In genomic region chr2L:10260750-10261493, dm6 we compare ENCODE assay signal across 1 fruit fly cellular context.
TF ChIP-seq lines count a peak whose summit lies in the region.

Pten (minus strand) TSS chr2L:10261049.

TF ChIP-seq in whole organism, embryonic, 481 proteins besides CTCF, POLR2A, EP300 and RAD21 (continued from another document and continues in another):
- TF ChIP-seq Nf-YC (tag; optimal IDR thresholded peaks at IDR 0.05; lab: Kevin White, UChicago) (peak; percentile 54), rib (GFP tag; IDR thresholded peaks at IDR 0.05; lab: Robert Waterston, UW) (no peak), CG12236 (GFP tag; optimal IDR thresholded peaks at IDR 0.05; lab: Kevin White, UChicago) (no peak), Ssrp (tag; optimal IDR thresholded peaks at IDR 0.05; lab: Kevin White, UChicago) (peak; percentile 71), CG17802 (tag; optimal IDR thresholded peaks at IDR 0.05; lab: Kevin White, UChicago) (peak; percentile 28), CG2129 (GFP tag; IDR thresholded peaks at IDR 0.05; lab: Robert Waterston, UW; ENCODE audit: partially characterized antibody) (peak; percentile 73), CG14050 (GFP tag; IDR thresholded peaks at IDR 0.05; lab: Robert Waterston, UW) (peak; percentile 43; the same call in 2 of the 3 replicates), inv (GFP tag; IDR thresholded peaks at IDR 0.05; lab: Robert Waterston, UW; ENCODE audit: partially characterized antibody) (peak; percentile 83), sug (tag; optimal IDR thresholded peaks at IDR 0.05; lab: Kevin White, UChicago) (peak; percentile 57), CG2116 (GFP tag; optimal IDR thresholded peaks at IDR 0.05; lab: Kevin White, UChicago) (peak; percentile 77), crc (GFP tag; optimal IDR thresholded peaks at IDR 0.05; lab: Kevin White, UChicago) (peak; percentile 46), CG6272 (GFP tag; IDR thresholded peaks at IDR 0.05; lab: Robert Waterston, UW) (no peak), Med (GFP tag; lab: Kevin White, UChicago) (peak; percentile 94), CG14710 (tag; optimal IDR thresholded peaks at IDR 0.05; lab: Kevin White, UChicago) (peak; percentile 90), CG18476 (GFP tag; optimal IDR thresholded peaks at IDR 0.05; lab: Kevin White, UChicago) (peak; percentile 68), CG7372 (GFP tag; IDR thresholded peaks at IDR 0.05; lab: Robert Waterston, UW) (peak; percentile 47; the same call in 1 of the 2 replicates), CG34376 (GFP tag; optimal IDR thresholded peaks at IDR 0.05; lab: Kevin White, UChicago) (peak; percentile 35), HLHmδ (GFP tag; optimal IDR thresholded peaks at IDR 0.05; lab: Kevin White, UChicago) (no peak), Hey (tag; optimal IDR thresholded peaks at IDR 0.05; lab: Kevin White, UChicago) (no peak), row (GFP tag; IDR thresholded peaks at IDR 0.05; lab: Robert Waterston, UW) (peak; percentile 87), CG18599 (GFP tag; optimal IDR thresholded peaks at IDR 0.05; lab: Kevin White, UChicago) (no peak), bbx (GFP tag; IDR thresholded peaks at IDR 0.05; lab: Robert Waterston, UW; ENCODE audit: partially characterized antibody) (peak; percentile 89), CG16813 (GFP tag; IDR thresholded peaks at IDR 0.05; lab: Robert Waterston, UW; ENCODE audit: partially characterized antibody) (peak; percentile 92), CG15011 (GFP tag; optimal IDR thresholded peaks at IDR 0.05; lab: Kevin White, UChicago) (no peak), CG15696 (tag; optimal IDR thresholded peaks at IDR 0.05; lab: Kevin White, UChicago) (peak; percentile 63), CG7357 (GFP tag; IDR thresholded peaks at IDR 0.05; lab: Robert Waterston, UW) (no peak; the same call in 2 of the 3 replicates), kah (GFP tag; optimal IDR thresholded peaks at IDR 0.05; lab: Kevin White, UChicago) (peak; percentile 83), gce (GFP tag; IDR thresholded peaks at IDR 0.05; lab: Robert Waterston, UW) (no peak), Bgb (GFP tag; IDR thresholded peaks at IDR 0.05; lab: Robert Waterston, UW; ENCODE audit: partially characterized antibody) (peak; percentile 91), sr (GFP tag; IDR thresholded peaks at IDR 0.05; lab: Robert Waterston, UW) (no peak), so (GFP tag; IDR thresholded peaks at IDR 0.05; lab: Robert Waterston, UW) (no peak), ewg (GFP tag; optimal IDR thresholded peaks at IDR 0.05; lab: Kevin White, UChicago) (no peak), CG1529 (GFP tag; optimal IDR thresholded peaks at IDR 0.05; lab: Kevin White, UChicago) (peak; percentile 5), vvl (GFP tag; IDR thresholded peaks at IDR 0.05; lab: Robert Waterston, UW) (peak; percentile 58; the same call in 1 of the 2 replicates), salm (tag; optimal IDR thresholded peaks at IDR 0.05; lab: Kevin White, UChicago) (no peak), CG13775 (GFP tag; optimal IDR thresholded peaks at IDR 0.05; lab: Kevin White, UChicago) (peak; percentile 83), CG11504 (tag; optimal IDR thresholded peaks at IDR 0.05; lab: Kevin White, UChicago) (no peak), wor (GFP tag; IDR thresholded peaks at IDR 0.05; lab: Robert Waterston, UW) (no peak), CG33213 (GFP tag; optimal IDR thresholded peaks at IDR 0.05; lab: Kevin White, UChicago) (peak; percentile 57), CG14965 (GFP tag; optimal IDR thresholded peaks at IDR 0.05; lab: Kevin White, UChicago; ENCODE audit: borderline replicate concordance) (no peak), luna (GFP tag; optimal IDR thresholded peaks at IDR 0.05; lab: Kevin White, UChicago) (peak; percentile 45), Atf-2 (GFP tag; optimal IDR thresholded peaks at IDR 0.05; lab: Kevin White, UChicago) (peak; percentile 52), CG18619 (GFP tag; optimal IDR thresholded peaks at IDR 0.05; lab: Kevin White, UChicago) (no peak), gcm2 (GFP tag; optimal IDR thresholded peaks at IDR 0.05; lab: Kevin White, UChicago) (no peak), C15 (GFP tag; IDR thresholded peaks at IDR 0.05; lab: Robert Waterston, UW) (0 out of 3 replicates have a peak, but pooled peaks have one; percentile 33), vnd (GFP tag; IDR thresholded peaks at IDR 0.05; lab: Robert Waterston, UW; ENCODE audit: partially characterized antibody) (peak; percentile 85), corto (GFP tag; optimal IDR thresholded peaks at IDR 0.05; lab: Kevin White, UChicago) (peak; percentile 12), Hr51 (GFP tag; optimal IDR thresholded peaks at IDR 0.05; lab: Kevin White, UChicago) (peak in 1 of 2 experiments; percentile 46), CG8388 (GFP tag; optimal IDR thresholded peaks at IDR 0.05; lab: Kevin White, UChicago) (peak; percentile 66), Dref (GFP tag; IDR thresholded peaks at IDR 0.05; lab: Robert Waterston, UW) (peak; percentile 97), CG4360 (GFP tag; IDR thresholded peaks at IDR 0.05; lab: Robert Waterston, UW) (peak; percentile 51; the same call in 1 of the 2 replicates), CG9817 (tag; optimal IDR thresholded peaks at IDR 0.05; lab: Kevin White, UChicago) (no peak), mld (GFP tag; IDR thresholded peaks at IDR 0.05; lab: Robert Waterston, UW; ENCODE audit: partially characterized antibody) (peak; percentile 80; the same call in 2 of the 3 replicates), CG11560 (tag; IDR thresholded peaks at IDR 0.05; lab: Robert Waterston, UW) (peak; percentile 92; the same call in 2 of the 3 replicates), lab (GFP tag; optimal IDR thresholded peaks at IDR 0.05; lab: Kevin White, UChicago) (no peak), CG31441 (GFP tag; IDR thresholded peaks at IDR 0.05; lab: Robert Waterston, UW) (no peak), CHES-1-like (GFP tag; optimal IDR thresholded peaks at IDR 0.05; lab: Kevin White, UChicago) (peak; percentile 29), CG1792 (GFP tag; optimal IDR thresholded peaks at IDR 0.05; lab: Kevin White, UChicago) (peak; percentile 58), trem (tag; optimal IDR thresholded peaks at IDR 0.05; lab: Kevin White, UChicago) (peak; percentile 61), slbo (GFP tag; IDR thresholded peaks at IDR 0.05; lab: Robert Waterston, UW) (peak; percentile 51), CG32532 (GFP tag; IDR thresholded peaks at IDR 0.05; lab: Robert Waterston, UW) (peak; percentile 62; the same call in 1 of the 2 replicates), B-H2 (GFP tag; optimal IDR thresholded peaks at IDR 0.05; lab: Kevin White, UChicago) (peak; percentile 30), zf30C (GFP tag; optimal IDR thresholded peaks at IDR 0.05; lab: Kevin White, UChicago) (no peak), CG12391 (tag; optimal IDR thresholded peaks at IDR 0.05; lab: Kevin White, UChicago) (peak; percentile 75), gsb-n (tag; optimal IDR thresholded peaks at IDR 0.05; lab: Kevin White, UChicago) (no peak), wek (GFP tag; optimal IDR thresholded peaks at IDR 0.05; lab: Kevin White, UChicago) (peak; percentile 68), CG7987 (GFP tag; optimal IDR thresholded peaks at IDR 0.05; lab: Kevin White, UChicago) (no peak), ken (GFP tag; IDR thresholded peaks at IDR 0.05; lab: Robert Waterston, UW) (no peak; the same call in 2 of the 3 replicates), cwo (GFP tag; optimal IDR thresholded peaks at IDR 0.05; lab: Kevin White, UChicago) (no peak), GATAe (GFP tag; conservative IDR thresholded peaks at IDR 0.05; lab: Robert Waterston, UW) (no peak), stc (GFP tag; IDR thresholded peaks at IDR 0.05; lab: Robert Waterston, UW) (peak; percentile 67; the same call in 1 of the 2 replicates), Rx (GFP tag; IDR thresholded peaks at IDR 0.05; lab: Robert Waterston, UW) (no peak), ssp (GFP tag; IDR thresholded peaks at IDR 0.05; lab: Robert Waterston, UW) (peak; percentile 81), dmrt11E (tag; optimal IDR thresholded peaks at IDR 0.05; lab: Kevin White, UChicago) (peak; percentile 68), gcm (GFP tag; optimal IDR thresholded peaks at IDR 0.05; lab: Kevin White, UChicago) (no peak), BEAF-32 (GFP tag; optimal IDR thresholded peaks at IDR 0.05; lab: Kevin White, UChicago) (peak; percentile 88), Usf (GFP tag; optimal IDR thresholded peaks at IDR 0.05; lab: Kevin White, UChicago) (no peak), seq (GFP tag; IDR thresholded peaks at IDR 0.05; lab: Robert Waterston, UW) (0 out of 2 replicates have a peak, but pooled peaks have one; percentile 35), CG5245 (GFP tag; optimal IDR thresholded peaks at IDR 0.05; lab: Kevin White, UChicago) (peak; percentile 60), fd3F (GFP tag; optimal IDR thresholded peaks at IDR 0.05; lab: Kevin White, UChicago) (peak; percentile 42), CG13624 (GFP tag; optimal IDR thresholded peaks at IDR 0.05; lab: Kevin White, UChicago) (peak; percentile 51), HmgD (GFP tag; optimal IDR thresholded peaks at IDR 0.05; lab: Kevin White, UChicago) (no peak), zfh2 (GFP tag; optimal IDR thresholded peaks at IDR 0.05; lab: Kevin White, UChicago) (peak; percentile 43), kay (GFP tag; optimal IDR thresholded peaks at IDR 0.05; lab: Kevin White, UChicago) (peak; percentile 61), CG10267 (tag; optimal IDR thresholded peaks at IDR 0.05; lab: Kevin White, UChicago) (peak; percentile 76), CG2199 (GFP tag; IDR thresholded peaks at IDR 0.05; lab: Robert Waterston, UW) (no peak), Hmx (GFP tag; optimal IDR thresholded peaks at IDR 0.05; lab: Kevin White, UChicago) (peak; percentile 41), CG17829 (tag; optimal IDR thresholded peaks at IDR 0.05; lab: Kevin White, UChicago) (peak; percentile 82), CG8359 (GFP tag; optimal IDR thresholded peaks at IDR 0.05; lab: Kevin White, UChicago; ENCODE audit: borderline replicate concordance) (no peak), CG8765 (GFP tag; IDR thresholded peaks at IDR 0.05; lab: Robert Waterston, UW) (no peak), CG12104 (GFP tag; optimal IDR thresholded peaks at IDR 0.05; lab: Kevin White, UChicago) (peak; percentile 79), CG8290 (GFP tag; optimal IDR thresholded peaks at IDR 0.05; lab: Kevin White, UChicago) (no peak), CG8290 (tag; optimal IDR thresholded peaks at IDR 0.05; lab: Kevin White, UChicago) (peak in 1 of 2 experiments; percentile 12), CG15601 (tag; optimal IDR thresholded peaks at IDR 0.05; lab: Kevin White, UChicago) (no peak), ase (GFP tag; IDR thresholded peaks at IDR 0.05; lab: Robert Waterston, UW) (no peak; the same call in 2 of the 3 replicates), nerfin-2 (GFP tag; IDR thresholded peaks at IDR 0.05; lab: Robert Waterston, UW; ENCODE audit: partially characterized antibody) (peak; percentile 89), CG5180 (GFP tag; optimal IDR thresholded peaks at IDR 0.05; lab: Kevin White, UChicago) (no peak), BtbVII (GFP tag; optimal IDR thresholded peaks at IDR 0.05; lab: Kevin White, UChicago) (peak; percentile 38), CG3065 (GFP tag; optimal IDR thresholded peaks at IDR 0.05; lab: Kevin White, UChicago) (peak; percentile 7), Dip3 (GFP tag; optimal IDR thresholded peaks at IDR 0.05; lab: Kevin White, UChicago) (peak; percentile 58), HHEX (GFP tag; optimal IDR thresholded peaks at IDR 0.05; lab: Kevin White, UChicago) (no peak), sc (optimal IDR thresholded peaks at IDR 0.05; lab: Kevin White, UChicago) (no peak), sc (GFP tag; optimal IDR thresholded peaks at IDR 0.05; lab: Kevin White, UChicago) (peak; percentile 9), Blimp-1 (GFP tag; optimal IDR thresholded peaks at IDR 0.05; lab: Kevin White, UChicago) (no peak), crp (GFP tag; optimal IDR thresholded peaks at IDR 0.05; lab: Kevin White, UChicago) (peak in 1 of 2 experiments; percentile 15), Fer1 (GFP tag; optimal IDR thresholded peaks at IDR 0.05; lab: Kevin White, UChicago) (peak; percentile 55), dm (GFP tag; optimal IDR thresholded peaks at IDR 0.05; lab: Kevin White, UChicago) (no peak), Abd-B (GFP tag; optimal IDR thresholded peaks at IDR 0.05; lab: Kevin White, UChicago) (no peak), CG10979 (tag; optimal IDR thresholded peaks at IDR 0.05; lab: Kevin White, UChicago) (peak; percentile 63), CG4404 (GFP tag; IDR thresholded peaks at IDR 0.05; lab: Robert Waterston, UW) (no peak), CG6654 (GFP tag; optimal IDR thresholded peaks at IDR 0.05; lab: Kevin White, UChicago) (no peak), sisA (GFP tag; IDR thresholded peaks at IDR 0.05; lab: Robert Waterston, UW) (no peak), CG6683 (GFP tag; optimal IDR thresholded peaks at IDR 0.05; lab: Kevin White, UChicago) (no peak), CG17359 (tag; optimal IDR thresholded peaks at IDR 0.05; lab: Kevin White, UChicago) (peak; percentile 80), Adf1 (GFP tag; IDR thresholded peaks at IDR 0.05; lab: Robert Waterston, UW) (no peak), CG9876 (GFP tag; optimal IDR thresholded peaks at IDR 0.05; lab: Kevin White, UChicago) (no peak), Myb (GFP tag; optimal IDR thresholded peaks at IDR 0.05; lab: Kevin White, UChicago) (peak; percentile 36), Meics (GFP tag; optimal IDR thresholded peaks at IDR 0.05; lab: Kevin White, UChicago) (peak; percentile 75), Dll (GFP tag; IDR thresholded peaks at IDR 0.05; lab: Robert Waterston, UW; ENCODE audit: partially characterized antibody) (peak; percentile 84), YL-1 (GFP tag; optimal IDR thresholded peaks at IDR 0.05; lab: Kevin White, UChicago) (peak; percentile 79), gfzf (GFP tag; optimal IDR thresholded peaks at IDR 0.05; lab: Kevin White, UChicago) (peak; percentile 10), CG11247 (GFP tag; IDR thresholded peaks at IDR 0.05; lab: Robert Waterston, UW) (no peak), CG6813 (GFP tag; optimal IDR thresholded peaks at IDR 0.05; lab: Kevin White, UChicago) (no peak), CG3838 (GFP tag; optimal IDR thresholded peaks at IDR 0.05; lab: Kevin White, UChicago) (no peak), schlank (tag; optimal IDR thresholded peaks at IDR 0.05; lab: Kevin White, UChicago) (no peak), CG10366 (GFP tag; IDR thresholded peaks at IDR 0.05; lab: Robert Waterston, UW) (peak; percentile 54), Kr (GFP tag; optimal IDR thresholded peaks at IDR 0.05; lab: Kevin White, UChicago) (no peak), nerfin-1 (tag; optimal IDR thresholded peaks at IDR 0.05; lab: Kevin White, UChicago) (peak; percentile 48), CG8281 (tag; optimal IDR thresholded peaks at IDR 0.05; lab: Kevin White, UChicago) (no peak), h (optimal IDR thresholded peaks at IDR 0.05; lab: Kevin White, UChicago) (no peak), ci (GFP tag; IDR thresholded peaks at IDR 0.05; lab: Robert Waterston, UW) (peak; percentile 73; the same call in 1 of the 3 replicates)
